Fruit fly (Drosophila melanogaster) whole organism, embryonic: ENCODE data around the gene CG7367.

Experiments used
- Blimp-1 ChIP-seq: fragments of 200-800 bp; sonication (Bioruptor generic); optimal IDR thresholded peaks from 3 replicates; lab custom pipeline; 2018; ENCODE audit warnings: missing biosample characterization, missing genetic modification characterization, mild to moderate bottlenecking, moderate library complexity, missing genetic modification reagents
- CG1024 ChIP-seq: fragments of 200-800 bp; sonication (Bioruptor generic); IDR thresholded peaks from 2 replicates; pipeline ENCODE4 v1.3.6; 2022; ENCODE audit warnings: missing biosample characterization, missing genetic modification characterization
- CG10274 ChIP-seq: fragments of 200-800 bp; sonication (Bioruptor generic); optimal IDR thresholded peaks from 3 replicates; lab custom pipeline; 2017; ENCODE audit warnings: missing biosample characterization, mild to moderate bottlenecking, missing genetic modification characterization
- CG10321 ChIP-seq: fragments of 200-800 bp; sonication (Bioruptor generic); IDR thresholded peaks from 2 replicates; pipeline ENCODE4 v1.3.6; 2022; ENCODE audit warnings: missing biosample characterization, missing genetic modification characterization
- CG10431 ChIP-seq: fragments of 200-800 bp; sonication (Bioruptor generic); optimal IDR thresholded peaks from 3 replicates; lab custom pipeline; 2018; ENCODE audit warnings: missing biosample characterization, mild to moderate bottlenecking, missing genetic modification characterization
- CG10565 ChIP-seq: fragments of 200-800 bp; sonication (Bioruptor generic); optimal IDR thresholded peaks from 3 replicates; lab custom pipeline; 2016; ENCODE audit warnings: missing biosample characterization, mild to moderate bottlenecking, missing genetic modification characterization
- CG10959 ChIP-seq: fragments of 200-800 bp; sonication (Bioruptor generic); IDR thresholded peaks from 2 replicates; pipeline ENCODE4 v1.3.6; 2022; ENCODE audit warnings: missing biosample characterization, missing genetic modification characterization
- CG10979 ChIP-seq: fragments of 200-800 bp; sonication (Bioruptor generic); optimal IDR thresholded peaks from 2 replicates; lab custom pipeline; 2018; ENCODE audit warnings: missing biosample characterization, mild to moderate bottlenecking, missing genetic modification characterization, moderate library complexity
- CG12155 ChIP-seq: fragments of 200-800 bp; sonication (Bioruptor generic); optimal IDR thresholded peaks from 3 replicates; lab custom pipeline; 2016; ENCODE audit warnings: missing biosample characterization, missing genetic modification characterization
- CG15514 ChIP-seq: fragments of 200-800 bp; sonication (Bioruptor generic); optimal IDR thresholded peaks from 3 replicates; lab custom pipeline; 2017; ENCODE audit warnings: missing biosample characterization, missing genetic modification characterization, mild to moderate bottlenecking, moderate library complexity, missing genetic modification reagents
- CG17359 ChIP-seq: fragments of 200-800 bp; sonication (Bioruptor generic); optimal IDR thresholded peaks from 3 replicates; lab custom pipeline; 2018; ENCODE audit warnings: missing biosample characterization, mild to moderate bottlenecking, missing genetic modification characterization, moderate library complexity
- CG17612 ChIP-seq: fragments of 200-800 bp; sonication (Bioruptor generic); IDR thresholded peaks from 2 replicates; pipeline ENCODE4 v1.3.6; 2022; ENCODE audit warnings: missing biosample characterization, missing genetic modification characterization
- CG17802 ChIP-seq: fragments of 200-800 bp; sonication (Bioruptor generic); optimal IDR thresholded peaks from 2 replicates; lab custom pipeline; 2018; ENCODE audit warnings: missing biosample characterization, mild to moderate bottlenecking, missing genetic modification characterization, moderate library complexity
- CG18476 ChIP-seq: fragments of 200-800 bp; sonication (Bioruptor generic); optimal IDR thresholded peaks from 2 replicates; lab custom pipeline; 2016; ENCODE audit warnings: missing biosample characterization, mild to moderate bottlenecking, missing genetic modification characterization
- CG18599 ChIP-seq: fragments of 200-800 bp; sonication (Bioruptor generic); optimal IDR thresholded peaks from 3 replicates; lab custom pipeline; 2017; ENCODE audit warnings: missing biosample characterization, missing genetic modification characterization, mild to moderate bottlenecking, moderate library complexity, missing genetic modification reagents
- CG43689 ChIP-seq: fragments of 200-800 bp; sonication (Bioruptor generic); IDR thresholded peaks from 2 replicates; pipeline ENCODE4 v1.3.6; 2022; ENCODE audit warnings: missing biosample characterization, missing genetic modification characterization
- CG6254 ChIP-seq: fragments of 200-800 bp; sonication (Bioruptor generic); optimal IDR thresholded peaks from 3 replicates; lab custom pipeline; 2017; ENCODE audit warnings: mild to moderate bottlenecking, missing biosample characterization, missing genetic modification reagents, missing genetic modification characterization
- CG6683 ChIP-seq: fragments of 200-800 bp; sonication (Bioruptor generic); optimal IDR thresholded peaks from 2 replicates; lab custom pipeline; 2017; ENCODE audit warnings: missing biosample characterization, mild to moderate bottlenecking, missing genetic modification characterization, missing genetic modification reagents
- CG8478 ChIP-seq: fragments of >200 bp; optimal IDR thresholded peaks from 2 replicates; lab custom pipeline; 2018
- Dek ChIP-seq: fragments of 200-800 bp; sonication (Bioruptor generic); optimal IDR thresholded peaks from 3 replicates; lab custom pipeline; 2019; ENCODE audit warnings: missing biosample characterization, mild to moderate bottlenecking, missing genetic modification characterization, moderate library complexity
- Gug ChIP-seq: fragments of 200-800 bp; sonication (Bioruptor generic); IDR thresholded peaks from 4 replicates; pipeline ENCODE4 v1.3.6; 2022; ENCODE audit warnings: missing biosample characterization, missing genetic modification characterization
- HLH4C ChIP-seq: fragments of 200-800 bp; sonication (Bioruptor generic); IDR thresholded peaks from 3 replicates; pipeline ENCODE4 v1.3.6; 2022; ENCODE audit warnings: missing biosample characterization, missing genetic modification characterization; ENCODE audit not compliant: partially characterized antibody
- Hey ChIP-seq: fragments of 200-800 bp; sonication (Bioruptor generic); optimal IDR thresholded peaks from 3 replicates; lab custom pipeline; 2018; ENCODE audit warnings: missing biosample characterization, mild to moderate bottlenecking, missing genetic modification characterization
- Hr51 ChIP-seq, 2 experiments: fragments of 200-800 bp; sonication (Bioruptor generic); optimal IDR thresholded peaks; 2 replicates in 1 of 2; 3 replicates in 1 of 2; lab custom pipeline; 2016 to 2018; ENCODE audit warnings: missing biosample characterization in 2 of 2, missing genetic modification characterization in 2 of 2, mild to moderate bottlenecking in 1 of 2, moderate library complexity in 1 of 2
- Hsf ChIP-seq: fragments of 200-800 bp; sonication (Bioruptor generic); optimal IDR thresholded peaks from 3 replicates; lab custom pipeline; 2016; ENCODE audit warnings: missing biosample characterization, missing genetic modification characterization
- MESR4 ChIP-seq: fragments of 200-800 bp; sonication (Bioruptor generic); optimal IDR thresholded peaks from 2 replicates; lab custom pipeline; 2018; ENCODE audit warnings: missing biosample characterization, mild to moderate bottlenecking, missing genetic modification characterization, moderate library complexity
- Mes4 ChIP-seq: fragments of 200-800 bp; sonication (Bioruptor generic); optimal IDR thresholded peaks from 2 replicates; lab custom pipeline; 2016; ENCODE audit warnings: missing biosample characterization, missing genetic modification characterization
- Sin3A ChIP-seq: fragments of >200 bp; optimal IDR thresholded peaks from 2 replicates; lab custom pipeline; 2018
- dpn ChIP-seq, 2 experiments: fragments of 200-800 bp; sonication (Bioruptor generic); optimal IDR thresholded peaks; 3 replicates each; lab custom pipeline; 2016; ENCODE audit warnings: missing biosample characterization in 2 of 2, missing genetic modification characterization in 2 of 2
- fd96Cb ChIP-seq: fragments of 200-800 bp; sonication (Bioruptor generic); optimal IDR thresholded peaks from 2 replicates; lab custom pipeline; 2018; ENCODE audit warnings: missing biosample characterization, mild to moderate bottlenecking, missing genetic modification characterization, moderate library complexity
- grau ChIP-seq: fragments of 200-800 bp; optimal IDR thresholded peaks from 3 replicates; lab custom pipeline; 2019; ENCODE audit warnings: missing biosample characterization, mild to moderate bottlenecking, missing genetic modification characterization, moderate library complexity
- kay ChIP-seq: fragments of 200-800 bp; sonication (Bioruptor generic); optimal IDR thresholded peaks from 2 replicates; lab custom pipeline; 2016; ENCODE audit warnings: missing biosample characterization, missing genetic modification characterization
- lola ChIP-seq, 3 experiments: fragments of >200 bp in 2 of 3; fragments of 200-800 bp in 1 of 3; sonication (Bioruptor generic) in 1 of 3; optimal IDR thresholded peaks; 2 replicates each; lab custom pipeline; 2017 to 2019; ENCODE audit warnings: missing biosample characterization in 3 of 3, missing genetic modification characterization in 3 of 3, mild to moderate bottlenecking in 1 of 3, moderate library complexity in 1 of 3
- nom ChIP-seq: fragments of 200-800 bp; sonication (Bioruptor generic); optimal IDR thresholded peaks from 2 replicates; lab custom pipeline; 2017; ENCODE audit warnings: missing biosample characterization, missing genetic modification characterization, mild to moderate bottlenecking, moderate library complexity, missing genetic modification reagents
- oc ChIP-seq: fragments of 200-800 bp; sonication (Bioruptor generic); optimal IDR thresholded peaks from 2 replicates; lab custom pipeline; 2018; ENCODE audit warnings: missing biosample characterization, mild to moderate bottlenecking, missing genetic modification characterization, moderate library complexity
- p53 ChIP-seq: fragments of 200-800 bp; sonication (Bioruptor generic); optimal IDR thresholded peaks from 2 replicates; lab custom pipeline; 2016; ENCODE audit warnings: missing biosample characterization, missing genetic modification characterization
- prd ChIP-seq, 3 experiments: fragments of >200 bp in 2 of 3; fragments of 200-800 bp in 1 of 3; sonication (Bioruptor generic) in 1 of 3; optimal IDR thresholded peaks in 2 of 3; IDR thresholded peaks in 1 of 3; 2 replicates in 2 of 3; 3 replicates in 1 of 3; pipeline versions ENCODE4 v1.3.6 to Lab custom; 2017 to 2022; ENCODE audit warnings: missing biosample characterization in 1 of 3, missing genetic modification characterization in 1 of 3
- pros ChIP-seq: fragments of 200-800 bp; sonication (Bioruptor generic); optimal IDR thresholded peaks from 3 replicates; lab custom pipeline; 2019; ENCODE audit warnings: missing biosample characterization, mild to moderate bottlenecking, missing genetic modification characterization, moderate library complexity
- pum ChIP-seq: fragments of 200-800 bp; sonication (Bioruptor generic); optimal IDR thresholded peaks from 2 replicates; lab custom pipeline; 2016; ENCODE audit warnings: missing biosample characterization, missing genetic modification characterization
- sens-2 ChIP-seq: fragments of 200-800 bp; sonication (Bioruptor generic); IDR thresholded peaks from 2 replicates; pipeline ENCODE4 v1.3.6; 2022; ENCODE audit warnings: missing biosample characterization, missing genetic modification characterization
- sima ChIP-seq: fragments of 200-800 bp; sonication (Bioruptor generic); optimal IDR thresholded peaks from 2 replicates; lab custom pipeline; 2016; ENCODE audit warnings: missing biosample characterization, missing genetic modification characterization
- sisA ChIP-seq: fragments of 200-800 bp; sonication (Bioruptor generic); IDR thresholded peaks from 2 replicates; pipeline ENCODE4 v1.3.6; 2022; ENCODE audit warnings: missing biosample characterization, missing genetic modification characterization
- sr ChIP-seq: fragments of 200-800 bp; sonication (Bioruptor generic); IDR thresholded peaks from 3 replicates; pipeline ENCODE4 v1.3.6; 2022; ENCODE audit warnings: missing biosample characterization, missing genetic modification characterization
- tll ChIP-seq, 2 experiments: fragments of 200-800 bp in 1 of 2; fragments of >200 bp in 1 of 2; sonication (Bioruptor generic) in 1 of 2; optimal IDR thresholded peaks; 2 replicates each; lab custom pipeline; 2017 to 2019; ENCODE audit warnings: missing biosample characterization in 2 of 2, missing genetic modification characterization in 2 of 2, mild to moderate bottlenecking in 1 of 2, moderate library complexity in 1 of 2
- zen2 ChIP-seq: fragments of 200-800 bp; sonication (Bioruptor generic); IDR thresholded peaks from 3 replicates; pipeline ENCODE4 v1.3.6; 2022; ENCODE audit warnings: missing biosample characterization, missing genetic modification characterization; ENCODE audit not compliant: partially characterized antibody
- zfh1 ChIP-seq: fragments of 200-800 bp; sonication (Bioruptor generic); IDR thresholded peaks from 3 replicates; pipeline ENCODE4 v1.3.6; 2022; ENCODE audit warnings: missing biosample characterization, missing genetic modification characterization

Gene CG7367

DNA sequence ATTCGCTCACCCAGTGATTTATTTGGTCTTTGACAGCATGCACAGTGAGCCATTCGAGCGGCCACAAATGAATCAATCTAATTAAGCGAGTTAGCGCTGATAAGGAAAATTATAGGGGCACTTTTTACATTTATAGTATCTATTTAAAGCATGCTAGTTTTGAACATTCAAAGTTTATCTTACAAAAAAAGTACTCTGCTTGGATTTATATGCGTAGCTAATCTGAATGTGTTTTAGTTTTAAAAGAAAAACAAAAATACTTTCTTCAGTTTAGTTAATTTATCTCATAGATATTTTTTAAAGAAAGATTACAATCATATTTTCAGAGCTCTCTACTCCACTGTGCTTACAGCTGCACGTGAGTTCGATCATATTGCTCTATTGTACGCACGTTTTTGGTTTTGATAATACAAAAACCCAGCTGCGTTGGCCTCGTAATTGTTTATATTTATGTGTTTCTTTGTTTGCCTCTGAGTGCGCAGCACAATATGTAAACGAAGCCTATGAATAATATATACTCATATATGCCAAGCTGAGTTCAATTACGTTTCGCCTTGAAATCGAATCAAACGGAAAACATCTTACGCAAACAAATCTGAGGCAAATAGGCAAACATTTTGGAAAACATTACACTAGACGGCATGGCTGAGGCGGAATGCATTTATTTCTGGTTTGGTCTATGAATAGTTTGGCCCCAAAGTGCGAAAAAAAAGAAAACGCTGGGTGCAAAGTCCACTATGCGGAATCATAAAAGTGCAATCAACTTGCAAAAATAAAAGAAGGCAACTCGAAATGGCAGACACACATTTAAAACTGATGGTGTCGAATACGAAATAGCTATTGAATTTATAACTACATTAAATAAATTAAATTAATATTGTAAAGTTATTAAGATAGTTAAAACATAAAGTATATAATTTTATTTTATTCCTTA is 37.6 kb downstream of the CG7367 start (continued):
- TF ChIP-seq CG18599 (GFP tag; lab: Kevin White, UChicago) (peak; percentile 89), CG17359 (tag; lab: Kevin White, UChicago) (peak; percentile 78), CG15514 (peak; percentile 72), lola (GFP tag; optimal IDR thresholded peaks at IDR 0.05; lab: Kevin White, UChicago) (peak in 1 of 3 experiments; percentile 91), Hr51 (GFP tag; optimal IDR thresholded peaks at IDR 0.05; lab: Kevin White, UChicago) (peak; percentile 75 to 95), CG10274 (GFP tag; lab: Kevin White, UChicago) (peak; percentile 74), Mes4 (GFP tag; lab: Kevin White, UChicago) (peak; percentile 70), sima (GFP tag; lab: Kevin White, UChicago) (peak; percentile 58), prd (optimal IDR thresholded peaks at IDR 0.05; lab: Kevin White, UChicago) (no peak), prd (GFP tag; IDR thresholded peaks at IDR 0.05; lab: Robert Waterston, UW) (peak; percentile 85), grau (tag; lab: Kevin White, UChicago) (peak; percentile 91), tll (GFP tag; optimal IDR thresholded peaks at IDR 0.05; lab: Kevin White, UChicago) (no peak), CG1024 (GFP tag; lab: Robert Waterston, UW) (0 out of 2 replicates have a peak, but pooled peaks have one; percentile 28), CG8478 (lab: Kevin White, UChicago) (no peak), CG43689 (no peak), CG17802 (tag; lab: Kevin White, UChicago) (no peak), sens-2 (GFP tag; lab: Robert Waterston, UW) (peak; percentile 59), p53 (GFP tag; lab: Kevin White, UChicago) (peak; percentile 24), CG10959 (peak; percentile 40; the same call in 1 of the 2 replicates), HLH4C (no peak), sr (GFP tag; lab: Robert Waterston, UW) (no peak), Dek (peak; percentile 81), MESR4 (GFP tag; lab: Kevin White, UChicago) (no peak), Sin3A (no peak), CG10431 (no peak), CG18476 (peak; percentile 86), oc (tag; lab: Kevin White, UChicago) (peak; percentile 64), CG12155 (peak; percentile 71), nom (GFP tag; lab: Kevin White, UChicago) (peak; percentile 84), Hey (tag; lab: Kevin White, UChicago) (peak; percentile 13), dpn (GFP tag; optimal IDR thresholded peaks at IDR 0.05; lab: Kevin White, UChicago) (peak; percentile 84 to 85), CG10979 (tag; lab: Kevin White, UChicago) (peak; percentile 88), CG6683 (GFP tag; lab: Kevin White, UChicago) (peak; percentile 69), sisA (GFP tag; lab: Robert Waterston, UW) (peak; percentile 83), CG10565 (GFP tag; lab: Kevin White, UChicago) (peak; percentile 39), CG17612 (GFP tag; lab: Robert Waterston, UW) (peak; percentile 54; the same call in 1 of the 2 replicates), pum (GFP tag; lab: Kevin White, UChicago) (peak; percentile 71), CG10321 (GFP tag; lab: Robert Waterston, UW) (peak; percentile 50; the same call in 1 of the 2 replicates), pros (GFP tag; lab: Kevin White, UChicago) (peak; percentile 33), zfh1 (peak; percentile 76), CG6254 (GFP tag; lab: Kevin White, UChicago) (peak; percentile 74), fd96Cb (tag; lab: Kevin White, UChicago) (peak; percentile 84), Gug (peak; percentile 86), Blimp-1 (GFP tag; lab: Kevin White, UChicago) (peak; percentile 76), Hsf (peak; percentile 83), zen2 (GFP tag; lab: Robert Waterston, UW) (no peak), kay (GFP tag; lab: Kevin White, UChicago) (peak; percentile 74)
